Worm (Caenorhabditis elegans) whole organism, mixed stage, embryonic: ENCODE results near the gene idpp-4.

ENCODE experiments used
- M03D4.4 ChIP-seq: sonication (generic microtip); optimal IDR thresholded peaks from 2 replicates; lab custom pipeline; 2017; ENCODE audit warnings: mild to moderate bottlenecking, missing genetic modification characterization, missing compliant biosample characterization
- bed-3 ChIP-seq: fragments of 200-800 bp; sonication (Bioruptor generic); optimal IDR thresholded peaks from 3 replicates; lab custom pipeline; 2018; ENCODE audit warnings: mild to moderate bottlenecking, missing genetic modification characterization, moderate library complexity, missing compliant biosample characterization
- ceh-39 ChIP-seq: fragments of 150-350 bp; optimal IDR thresholded peaks from 2 replicates; lab custom pipeline; 2014; ENCODE audit warnings: missing biosample characterization, missing genetic modification characterization
- ceh-43 ChIP-seq: fragments of 200-800 bp; sonication (Bioruptor generic); optimal IDR thresholded peaks from 2 replicates; lab custom pipeline; 2018; ENCODE audit warnings: mild to moderate bottlenecking, missing genetic modification characterization, moderate library complexity, missing compliant biosample characterization
- ceh-83 ChIP-seq: fragments of 200-800 bp; sonication (Bioruptor generic); optimal IDR thresholded peaks from 2 replicates; lab custom pipeline; 2018; ENCODE audit warnings: mild to moderate bottlenecking, missing genetic modification characterization, missing compliant biosample characterization
- ces-1 ChIP-seq: fragments of 150-350 bp; optimal IDR thresholded peaks from 2 replicates; lab custom pipeline; 2014; ENCODE audit warnings: missing biosample characterization, missing genetic modification reagents, missing genetic modification characterization
- cnd-1 ChIP-seq: fragments of 200-800 bp; sonication (Bioruptor generic); optimal IDR thresholded peaks from 2 replicates; lab custom pipeline; 2018; ENCODE audit warnings: mild to moderate bottlenecking, missing genetic modification characterization, missing compliant biosample characterization
- drap-1 ChIP-seq: fragments of 200-800 bp; sonication (Bioruptor generic); optimal IDR thresholded peaks from 3 replicates; lab custom pipeline; 2018; ENCODE audit warnings: mild to moderate bottlenecking, missing genetic modification characterization, missing compliant biosample characterization
- elt-1 ChIP-seq: sonication (generic microtip); optimal IDR thresholded peaks from 2 replicates; lab custom pipeline; 2017; ENCODE audit warnings: missing genetic modification characterization, mild to moderate bottlenecking, missing compliant biosample characterization, antibody characterized with exemption, moderate library complexity, borderline replicate concordance; ENCODE audit not compliant: insufficient read depth
- ham-2 ChIP-seq: fragments of 200-800 bp; sonication (Bioruptor generic); optimal IDR thresholded peaks from 2 replicates; lab custom pipeline; 2018; ENCODE audit warnings: mild to moderate bottlenecking, missing genetic modification characterization, missing compliant biosample characterization
- lin-13 ChIP-seq: fragments of 150-350 bp; optimal IDR thresholded peaks from 2 replicates; lab custom pipeline; 2014; ENCODE audit warnings: missing biosample characterization, missing genetic modification characterization
- lin-32 ChIP-seq: fragments of 200-800 bp; sonication (Bioruptor generic); optimal IDR thresholded peaks from 2 replicates; lab custom pipeline; 2018; ENCODE audit warnings: mild to moderate bottlenecking, missing genetic modification characterization, missing compliant biosample characterization
- lsy-2 ChIP-seq: fragments of 150-350 bp; optimal IDR thresholded peaks from 2 replicates; lab custom pipeline; 2014; ENCODE audit warnings: missing biosample characterization, missing genetic modification characterization
- mab-5 ChIP-seq: fragments of 150-350 bp; optimal IDR thresholded peaks from 2 replicates; lab custom pipeline; 2014; ENCODE audit warnings: missing biosample characterization, missing genetic modification characterization
- mep-1 ChIP-seq: fragments of 150-350 bp; optimal IDR thresholded peaks from 2 replicates; lab custom pipeline; 2017; ENCODE audit warnings: missing biosample characterization, missing genetic modification reagents, missing genetic modification characterization, inconsistent platforms
- mls-2 ChIP-seq: sonication (generic microtip); optimal IDR thresholded peaks from 2 replicates; lab custom pipeline; 2016; ENCODE audit warnings: mild to moderate bottlenecking, missing genetic modification characterization, moderate library complexity, missing compliant biosample characterization
- nhr-12 ChIP-seq: fragments of 150-350 bp; optimal IDR thresholded peaks from 2 replicates; lab custom pipeline; 2014; ENCODE audit warnings: missing biosample characterization, missing genetic modification characterization
- nhr-2 ChIP-seq: fragments of 150-350 bp; optimal IDR thresholded peaks from 2 replicates; lab custom pipeline; 2014; ENCODE audit warnings: missing biosample characterization, missing genetic modification characterization
- nhr-28 ChIP-seq: fragments of 150-350 bp; optimal IDR thresholded peaks from 2 replicates; lab custom pipeline; 2014; ENCODE audit warnings: missing biosample characterization, missing genetic modification characterization
- nhr-76 ChIP-seq: sonication (generic microtip); optimal IDR thresholded peaks from 2 replicates; lab custom pipeline; 2017; ENCODE audit warnings: missing biosample characterization, missing genetic modification characterization
- pha-4 ChIP-seq: fragments of 150-350 bp; optimal IDR thresholded peaks from 2 replicates; lab custom pipeline; 2018; ENCODE audit warnings: missing biosample characterization, missing genetic modification reagents, missing genetic modification characterization
- sem-2 ChIP-seq: fragments of 200-800 bp; sonication (Bioruptor generic); optimal IDR thresholded peaks from 2 replicates; lab custom pipeline; 2018; ENCODE audit warnings: mild to moderate bottlenecking, missing genetic modification characterization, missing compliant biosample characterization
- snpc-4 ChIP-seq: fragments of 150-350 bp; optimal IDR thresholded peaks from 2 replicates; lab custom pipeline; 2014; ENCODE audit warnings: missing biosample characterization, missing genetic modification characterization
- sptf-1 ChIP-seq: sonication (generic microtip); optimal IDR thresholded peaks from 2 replicates; lab custom pipeline; 2017; ENCODE audit warnings: mild to moderate bottlenecking, missing genetic modification characterization, moderate library complexity, missing compliant biosample characterization
- unc-120 ChIP-seq: sonication (generic microtip); optimal IDR thresholded peaks from 2 replicates; lab custom pipeline; 2017; ENCODE audit warnings: missing genetic modification characterization, missing compliant biosample characterization; ENCODE audit not compliant: poor library complexity, severe bottlenecking
- unc-39 ChIP-seq: fragments of 150-350 bp; optimal IDR thresholded peaks from 2 replicates; lab custom pipeline; 2014; ENCODE audit warnings: missing biosample characterization, missing genetic modification characterization
- zip-8 ChIP-seq: fragments of 150-350 bp; optimal IDR thresholded peaks from 2 replicates; lab custom pipeline; 2014; ENCODE audit warnings: missing biosample characterization, missing genetic modification characterization
- ztf-11 ChIP-seq: fragments of 150-350 bp; optimal IDR thresholded peaks from 2 replicates; lab custom pipeline; 2014; ENCODE audit warnings: missing biosample characterization, missing genetic modification characterization

idpp-4 gene

ce11 chrII:10315252-10315651, 6.0 kb upstream of the idpp-4 start, which contains the start of gene idpp-8:
Gene idpp-8 (plus strand): TSS chrII:10315552.
- TF ChIP-seq nhr-2 (tag; lab: Kevin White, UChicago) = no peak
- no peak for TF ChIP-seq pha-4 (tag; lab: Kevin White, UChicago)
- no peak for TF ChIP-seq sem-2 (GFP tag; lab: Kevin White, UChicago)
- TF ChIP-seq mls-2 (tag; lab: Kevin White, UChicago) = no peak
- no peak for TF ChIP-seq ceh-43 (GFP tag; lab: Kevin White, UChicago)
- TF ChIP-seq ztf-11 (tag; lab: Kevin White, UChicago) = no peak

- TF ChIP-seq unc-120 (tag; lab: Kevin White, UChicago) = no peak
- TF ChIP-seq pha-4 (tag; lab: Kevin White, UChicago) = no peak
- no peak for TF ChIP-seq bed-3
- TF ChIP-seq zip-8 (tag; lab: Kevin White, UChicago) = no peak
- no peak for TF ChIP-seq mls-2 (tag; lab: Kevin White, UChicago)
- TF ChIP-seq sem-2 (GFP tag; lab: Kevin White, UChicago) = no peak
- TF ChIP-seq mep-1 (tag; lab: Kevin White, UChicago) = no peak
- TF ChIP-seq lin-13 = no peak
- TF ChIP-seq ceh-83 = no peak
- no peak for TF ChIP-seq nhr-12 (tag; lab: Kevin White, UChicago)
- no peak for TF ChIP-seq mab-5 (tag; lab: Kevin White, UChicago)
- TF ChIP-seq unc-39 = no peak
- no peak for TF ChIP-seq nhr-28 (tag; lab: Kevin White, UChicago)
- TF ChIP-seq lin-32 (GFP tag; lab: Kevin White, UChicago) = no peak
- TF ChIP-seq ceh-39 (tag; lab: Kevin White, UChicago) = no peak
Observed at ce11 chrII:10316119-10316518, 5.1 kb upstream of the idpp-4 start, which contains the start of gene gcy-5. Gene gcy-5 (minus strand): TSS chrII:10316219.

ce11 chrII:10317007-10317406, 4.3 kb upstream of the idpp-4 start, which contains the start of gene M02G9.4:
Gene M02G9.4 (plus strand): TSS chrII:10317307.
- no peak for TF ChIP-seq mab-5 (tag; lab: Kevin White, UChicago)
- TF ChIP-seq elt-1 (tag; lab: Kevin White, UChicago) = no peak
- TF ChIP-seq ces-1 (GFP tag; lab: Kevin White, UChicago) = no peak

ce11 chrII:10325615-10326232, 4.5 kb downstream of the idpp-4 start, which contains the start of gene appg-1:
Gene appg-1 (plus strand): TSS chrII:10326041.
- no peak for TF ChIP-seq ceh-39 (tag; lab: Kevin White, UChicago)

- TF ChIP-seq mab-5 (tag; lab: Kevin White, UChicago) (no peak), nhr-76 (no peak), sptf-1 (tag; lab: Kevin White, UChicago) (no peak), nhr-28 (tag; lab: Kevin White, UChicago) (no peak)
Observed at ce11 chrII:10329754-10330153, 8.5 kb downstream of the idpp-4 start.

- peak; percentile 58 for TF ChIP-seq sptf-1 (tag; lab: Kevin White, UChicago)
Observed at ce11 chrII:10336151-10336550, 14.9 kb downstream of the idpp-4 start.

ce11 chrII:10345012-10345411, 23.8 kb downstream of the idpp-4 start, which contains the start of gene pro-2:
Gene pro-2 (minus strand): TSS chrII:10345112.
- TF ChIP-seq unc-39 (no peak), drap-1 (GFP tag; lab: Kevin White, UChicago) (no peak), M03D4.4 (no peak)

ce11 chrII:10346075-10346474, 24.8 kb downstream of the idpp-4 start, which contains the start of gene C07E3.10:
Gene C07E3.10 (plus strand): TSS chrII:10346375.
- TF ChIP-seq cnd-1 (tag; lab: Kevin White, UChicago) = no peak
- no peak for TF ChIP-seq bed-3
- TF ChIP-seq ces-1 (GFP tag; lab: Kevin White, UChicago) = no peak
- TF ChIP-seq unc-120 (tag; lab: Kevin White, UChicago) = no peak
- no peak for TF ChIP-seq unc-39
- no peak for TF ChIP-seq snpc-4 (tag; lab: Kevin White, UChicago)
- TF ChIP-seq lsy-2 (tag; lab: Kevin White, UChicago) = no peak
- no peak for TF ChIP-seq ceh-83
- TF ChIP-seq mab-5 (tag; lab: Kevin White, UChicago) = no peak
- TF ChIP-seq ham-2 = no peak
